Worm (Caenorhabditis elegans): Measurements from ENCODE around the gene F42C5.5.

DNA sequence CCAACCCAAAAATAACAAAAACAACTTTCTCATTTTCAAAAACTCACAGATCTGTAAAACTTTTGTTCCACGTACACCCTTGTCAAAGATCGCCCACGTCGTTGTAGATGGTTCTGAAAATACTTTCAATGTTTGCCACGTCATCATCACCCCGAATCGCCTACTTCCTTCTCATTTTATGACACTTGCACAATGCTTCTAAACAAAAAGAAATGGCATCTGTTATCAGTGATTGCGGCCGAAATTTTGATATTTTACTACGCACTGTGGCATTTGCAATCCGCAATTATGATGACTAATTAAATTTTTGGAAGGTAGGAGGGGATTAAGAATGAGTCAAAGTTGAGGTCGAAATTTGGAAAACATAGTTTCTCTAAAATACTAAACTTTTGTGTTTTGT lies 31.7 kb upstream of the F42C5.5 start:
- no peak for TF ChIP-seq ZK546.5 (tag; optimal IDR thresholded peaks at IDR 0.05)
- no peak for TF ChIP-seq nhr-77 (tag; optimal IDR thresholded peaks at IDR 0.05)
- TF ChIP-seq skn-1 (tag; optimal IDR thresholded peaks at IDR 0.05): no peak
- peak; percentile 88 for TF ChIP-seq pqm-1 (tag; optimal IDR thresholded peaks at IDR 0.05)
